Fruit fly (Drosophila melanogaster) whole organism, embryonic: ENCODE measurements around the gene CG10993.

Experiments
- Antp ChIP-seq: fragments of 200-800 bp; sonication (Bioruptor generic); optimal IDR thresholded peaks from 3 replicates; lab custom pipeline; 2016; ENCODE audit warnings: missing biosample characterization, missing genetic modification characterization
- C15 ChIP-seq: fragments of 200-800 bp; sonication (Bioruptor generic); IDR thresholded peaks from 3 replicates; pipeline ENCODE4 v1.3.6; 2022; ENCODE audit warnings: missing biosample characterization, missing genetic modification characterization
- CG10147 ChIP-seq: fragments of 200-800 bp; sonication (Bioruptor generic); optimal IDR thresholded peaks from 2 replicates; lab custom pipeline; 2019; ENCODE audit warnings: missing biosample characterization, mild to moderate bottlenecking, missing genetic modification characterization, moderate library complexity
- CG11398 ChIP-seq: fragments of 200-800 bp; sonication (Bioruptor generic); optimal IDR thresholded peaks from 2 replicates; lab custom pipeline; 2016; ENCODE audit warnings: missing biosample characterization, missing genetic modification characterization
- CG11504 ChIP-seq: fragments of 200-800 bp; sonication (Bioruptor generic); optimal IDR thresholded peaks from 3 replicates; lab custom pipeline; 2019; ENCODE audit warnings: missing biosample characterization, mild to moderate bottlenecking, missing genetic modification characterization, moderate library complexity
- CG11695 ChIP-seq: fragments of 200-800 bp; sonication (Bioruptor generic); IDR thresholded peaks from 3 replicates; pipeline ENCODE4 v1.3.6; 2022; ENCODE audit warnings: missing biosample characterization, missing genetic modification characterization
- CG12236 ChIP-seq: fragments of 200-800 bp; sonication (Bioruptor generic); optimal IDR thresholded peaks from 2 replicates; lab custom pipeline; 2016; ENCODE audit warnings: missing biosample characterization, missing genetic modification characterization
- CG12391 ChIP-seq: fragments of 200-800 bp; sonication (Bioruptor generic); optimal IDR thresholded peaks from 3 replicates; lab custom pipeline; 2018; ENCODE audit warnings: missing biosample characterization, mild to moderate bottlenecking, missing genetic modification characterization, moderate library complexity
- CG12659 ChIP-seq: fragments of 200-800 bp; sonication (Bioruptor generic); optimal IDR thresholded peaks from 3 replicates; lab custom pipeline; 2017; ENCODE audit warnings: mild to moderate bottlenecking, missing biosample characterization, missing genetic modification reagents, missing genetic modification characterization
- CG14050 ChIP-seq: fragments of 200-800 bp; sonication (Bioruptor generic); IDR thresholded peaks from 3 replicates; pipeline ENCODE4 v1.3.6; 2022; ENCODE audit warnings: missing biosample characterization, missing genetic modification characterization
- CG1529 ChIP-seq: fragments of 200-800 bp; sonication (Bioruptor generic); optimal IDR thresholded peaks from 3 replicates; lab custom pipeline; 2018; ENCODE audit warnings: missing biosample characterization, missing genetic modification characterization
- CG16815 ChIP-seq: fragments of 200-800 bp; sonication (Bioruptor generic); optimal IDR thresholded peaks from 3 replicates; lab custom pipeline; 2017; ENCODE audit warnings: missing biosample characterization, mild to moderate bottlenecking, missing genetic modification characterization
- CG17568 ChIP-seq: fragments of 200-800 bp; sonication (Bioruptor generic); optimal IDR thresholded peaks from 2 replicates; lab custom pipeline; 2018; ENCODE audit warnings: missing biosample characterization, mild to moderate bottlenecking, missing genetic modification characterization, moderate library complexity
- CG2116 ChIP-seq: fragments of 200-800 bp; sonication (Bioruptor generic); optimal IDR thresholded peaks from 3 replicates; lab custom pipeline; 2018; ENCODE audit warnings: missing biosample characterization, mild to moderate bottlenecking, missing genetic modification characterization
- CG2875 ChIP-seq: fragments of 200-800 bp; sonication (Bioruptor generic); optimal IDR thresholded peaks from 2 replicates; lab custom pipeline; 2017; ENCODE audit warnings: missing biosample characterization, mild to moderate bottlenecking, missing genetic modification characterization, missing genetic modification reagents
- CG4617 ChIP-seq: fragments of 200-800 bp; sonication (Bioruptor generic); optimal IDR thresholded peaks from 3 replicates; lab custom pipeline; 2016; ENCODE audit warnings: missing biosample characterization, missing genetic modification characterization, borderline replicate concordance
- CG4854 ChIP-seq: fragments of 200-800 bp; sonication (Bioruptor generic); optimal IDR thresholded peaks from 2 replicates; lab custom pipeline; 2016; ENCODE audit warnings: missing biosample characterization, missing genetic modification characterization, inconsistent platforms
- CG6689 ChIP-seq: fragments of 200-800 bp; sonication (Bioruptor generic); IDR thresholded peaks from 2 replicates; pipeline ENCODE4 v1.3.6; 2022; ENCODE audit warnings: missing biosample characterization, missing genetic modification characterization
- CG8765 ChIP-seq: fragments of 200-800 bp; sonication (Bioruptor generic); IDR thresholded peaks from 2 replicates; pipeline ENCODE4 v1.3.6; 2022; ENCODE audit warnings: missing biosample characterization, missing genetic modification characterization
- CHES-1-like ChIP-seq: fragments of 200-800 bp; sonication (Bioruptor generic); optimal IDR thresholded peaks from 2 replicates; lab custom pipeline; 2016; ENCODE audit warnings: missing biosample characterization, missing genetic modification characterization
- Camta ChIP-seq: fragments of 200-800 bp; sonication (Bioruptor generic); optimal IDR thresholded peaks from 2 replicates; lab custom pipeline; 2016; ENCODE audit warnings: missing biosample characterization, missing genetic modification characterization
- Chrac-16 ChIP-seq: fragments of 200-800 bp; sonication (Bioruptor generic); optimal IDR thresholded peaks from 3 replicates; lab custom pipeline; 2016; ENCODE audit warnings: missing biosample characterization, missing genetic modification characterization
- E2f1 ChIP-seq: fragments of 200-800 bp; sonication (Bioruptor generic); IDR thresholded peaks from 2 replicates; pipeline ENCODE4 v1.3.6; 2022; ENCODE audit warnings: missing biosample characterization, missing genetic modification characterization
- Eip74EF ChIP-seq, 2 experiments: fragments of 200-800 bp in 1 of 2; fragments of >200 bp in 1 of 2; sonication (Bioruptor generic) in 1 of 2; optimal IDR thresholded peaks; 2 replicates each; lab custom pipeline; 2017 to 2019; ENCODE audit warnings: missing biosample characterization in 2 of 2, missing genetic modification characterization in 2 of 2, mild to moderate bottlenecking in 1 of 2, moderate library complexity in 1 of 2
- Hey ChIP-seq: fragments of 200-800 bp; sonication (Bioruptor generic); optimal IDR thresholded peaks from 3 replicates; lab custom pipeline; 2018; ENCODE audit warnings: missing biosample characterization, mild to moderate bottlenecking, missing genetic modification characterization
- MESR4 ChIP-seq: fragments of 200-800 bp; sonication (Bioruptor generic); optimal IDR thresholded peaks from 2 replicates; lab custom pipeline; 2018; ENCODE audit warnings: missing biosample characterization, mild to moderate bottlenecking, missing genetic modification characterization, moderate library complexity
- MTF-1 ChIP-seq: fragments of 200-800 bp; sonication (Bioruptor generic); optimal IDR thresholded peaks from 2 replicates; lab custom pipeline; 2018; ENCODE audit warnings: missing biosample characterization, mild to moderate bottlenecking, missing genetic modification characterization, borderline replicate concordance
- Med ChIP-seq: fragments of 200-800 bp; sonication (Bioruptor generic); peaks from one replicate; lab custom pipeline; 2016; ENCODE audit warnings: missing biosample characterization, missing genetic modification characterization, mild to moderate bottlenecking, inconsistent platforms, moderate library complexity
- NC2α ChIP-seq: fragments of 200-800 bp; sonication (Bioruptor generic); optimal IDR thresholded peaks from 2 replicates; lab custom pipeline; 2016; ENCODE audit warnings: missing biosample characterization, missing genetic modification characterization
- Neu2 ChIP-seq: fragments of 200-800 bp; sonication (Bioruptor generic); optimal IDR thresholded peaks from 3 replicates; lab custom pipeline; 2016; ENCODE audit warnings: missing biosample characterization, missing genetic modification characterization, borderline replicate concordance
- Nf-YC ChIP-seq: fragments of 200-800 bp; optimal IDR thresholded peaks from 3 replicates; lab custom pipeline; 2019; ENCODE audit warnings: missing biosample characterization, mild to moderate bottlenecking, missing genetic modification characterization, moderate library complexity
- Sox100B ChIP-seq: fragments of 200-800 bp; sonication (Bioruptor generic); optimal IDR thresholded peaks from 3 replicates; lab custom pipeline; 2018; ENCODE audit warnings: missing biosample characterization, mild to moderate bottlenecking, missing genetic modification characterization
- Spps ChIP-seq: fragments of 200-800 bp; sonication (Bioruptor generic); optimal IDR thresholded peaks from 2 replicates; lab custom pipeline; 2018; ENCODE audit warnings: missing biosample characterization, mild to moderate bottlenecking, missing genetic modification characterization
- Sry-δ ChIP-seq: fragments of 200-800 bp; sonication (Bioruptor generic); optimal IDR thresholded peaks from 2 replicates; lab custom pipeline; 2016; ENCODE audit warnings: missing biosample characterization, missing genetic modification characterization
- YL-1 ChIP-seq: fragments of 200-800 bp; sonication (Bioruptor generic); optimal IDR thresholded peaks from 3 replicates; lab custom pipeline; 2017; ENCODE audit warnings: missing biosample characterization, mild to moderate bottlenecking, missing genetic modification characterization
- ab ChIP-seq: fragments of 200-800 bp; sonication (Bioruptor generic); optimal IDR thresholded peaks from 2 replicates; lab custom pipeline; 2016; ENCODE audit warnings: missing biosample characterization, missing genetic modification characterization
- az2 ChIP-seq: fragments of 200-800 bp; sonication (Bioruptor generic); optimal IDR thresholded peaks from 3 replicates; lab custom pipeline; 2016; ENCODE audit warnings: missing biosample characterization, missing genetic modification characterization
- cas ChIP-seq: fragments of 200-800 bp; sonication (Bioruptor generic); IDR thresholded peaks from 2 replicates; pipeline ENCODE4 v1.3.6; 2022; ENCODE audit warnings: missing biosample characterization, missing genetic modification characterization
- disco-r ChIP-seq: fragments of 200-800 bp; sonication (Bioruptor generic); optimal IDR thresholded peaks from 2 replicates; lab custom pipeline; 2016; ENCODE audit warnings: missing biosample characterization, missing genetic modification characterization
- emc ChIP-seq: fragments of 200-800 bp; sonication (Bioruptor generic); optimal IDR thresholded peaks from 2 replicates; lab custom pipeline; 2016; ENCODE audit warnings: missing biosample characterization, missing genetic modification characterization
- ems ChIP-seq: fragments of 200-800 bp; sonication (Bioruptor generic); optimal IDR thresholded peaks from 3 replicates; lab custom pipeline; 2016; ENCODE audit warnings: missing biosample characterization, missing genetic modification characterization
- en ChIP-seq: fragments of 200-800 bp; sonication (Bioruptor generic); optimal IDR thresholded peaks from 2 replicates; lab custom pipeline; 2016; ENCODE audit warnings: missing biosample characterization, missing genetic modification characterization
- fru ChIP-seq: fragments of >200 bp; optimal IDR thresholded peaks from 2 replicates; lab custom pipeline; 2017
- gce ChIP-seq: fragments of 200-800 bp; sonication (Bioruptor generic); IDR thresholded peaks from 3 replicates; pipeline ENCODE4 v1.3.6; 2022; ENCODE audit warnings: missing biosample characterization, missing genetic modification characterization
- gfzf ChIP-seq: fragments of 200-800 bp; sonication (Bioruptor generic); optimal IDR thresholded peaks from 2 replicates; lab custom pipeline; 2016; ENCODE audit warnings: missing biosample characterization, mild to moderate bottlenecking, missing genetic modification characterization, moderate library complexity
- hkb ChIP-seq, 2 experiments: fragments of 200-800 bp in 1 of 2; fragments of >200 bp in 1 of 2; sonication (Bioruptor generic) in 1 of 2; IDR thresholded peaks in 1 of 2; optimal IDR thresholded peaks in 1 of 2; 2 replicates each; pipeline versions ENCODE4 v1.3.6 to Lab custom; 2017 to 2022; ENCODE audit warnings: missing biosample characterization in 1 of 2, missing genetic modification characterization in 1 of 2
- ind ChIP-seq: fragments of 200-800 bp; sonication (Bioruptor generic); optimal IDR thresholded peaks from 3 replicates; lab custom pipeline; 2016; ENCODE audit warnings: missing biosample characterization, missing genetic modification characterization
- luna ChIP-seq: fragments of 200-800 bp; sonication (Bioruptor generic); optimal IDR thresholded peaks from 2 replicates; lab custom pipeline; 2016; ENCODE audit warnings: missing biosample characterization, missing genetic modification characterization
- mld ChIP-seq: fragments of 200-800 bp; sonication (Bioruptor generic); IDR thresholded peaks from 3 replicates; pipeline ENCODE4 v1.3.6; 2022; ENCODE audit warnings: missing biosample characterization, missing genetic modification characterization; ENCODE audit not compliant: partially characterized antibody
- otp ChIP-seq: fragments of 200-800 bp; sonication (Bioruptor generic); IDR thresholded peaks from 3 replicates; pipeline ENCODE4, ENCODE4 v1.3.6; 2022; ENCODE audit warnings: missing biosample characterization, missing genetic modification characterization
- sna ChIP-seq: fragments of 200-800 bp; sonication (Bioruptor generic); IDR thresholded peaks from 2 replicates; pipeline ENCODE4 v1.3.6; 2022; ENCODE audit warnings: missing biosample characterization, missing genetic modification characterization; ENCODE audit not compliant: partially characterized antibody
- sob ChIP-seq: fragments of 200-800 bp; sonication (Bioruptor generic); IDR thresholded peaks from 2 replicates; pipeline ENCODE4 v1.3.6; 2022; ENCODE audit warnings: missing biosample characterization, missing genetic modification characterization

The CG10993 gene

DNA sequence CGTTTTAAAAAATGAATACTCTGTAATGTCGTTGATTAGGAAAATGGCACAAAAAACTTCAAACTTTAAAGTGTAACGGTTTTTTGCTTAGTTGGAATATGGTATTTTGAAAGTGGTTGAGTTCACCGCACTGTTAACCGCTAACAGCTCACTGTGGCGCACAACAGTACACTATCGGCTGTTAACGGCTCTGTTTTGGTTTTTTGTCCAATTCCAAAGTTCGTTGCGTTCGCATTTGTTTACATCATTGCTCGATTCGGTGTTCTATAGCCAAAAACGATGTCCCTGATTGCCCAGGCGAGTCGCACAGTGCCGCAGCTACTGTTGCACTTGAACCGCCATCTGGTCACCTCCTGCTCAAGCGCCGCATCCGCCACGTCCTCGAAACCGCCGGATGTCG lies 20.6 kb upstream of the CG10993 start, which contains the start of gene CG11095 (continued):
- TF ChIP-seq MTF-1 (no peak), sna (GFP tag; lab: Robert Waterston, UW) (0 out of 2 replicates have a peak, but pooled peaks have one; percentile 34), NC2α (GFP tag; lab: Kevin White, UChicago) (no peak), otp (GFP tag; lab: Robert Waterston, UW) (no peak), CG4854 (GFP tag; lab: Kevin White, UChicago) (no peak), Neu2 (GFP tag; lab: Kevin White, UChicago) (no peak), CG12236 (GFP tag; lab: Kevin White, UChicago) (no peak), CG2116 (GFP tag; lab: Kevin White, UChicago) (no peak), gce (GFP tag; lab: Robert Waterston, UW) (no peak), Nf-YC (tag; lab: Kevin White, UChicago) (no peak), hkb (optimal IDR thresholded peaks at IDR 0.05; lab: Kevin White, UChicago) (no peak), hkb (GFP tag; IDR thresholded peaks at IDR 0.05; lab: Robert Waterston, UW) (no peak), en (GFP tag; lab: Kevin White, UChicago) (no peak), CG6689 (GFP tag; lab: Robert Waterston, UW) (no peak), ems (GFP tag; lab: Kevin White, UChicago) (no peak), Med (GFP tag; lab: Kevin White, UChicago) (no peak), Sox100B (GFP tag; lab: Kevin White, UChicago) (no peak), CG2875 (GFP tag; lab: Kevin White, UChicago) (no peak), az2 (GFP tag; lab: Kevin White, UChicago) (no peak), Hey (tag; lab: Kevin White, UChicago) (no peak), ind (no peak), Chrac-16 (GFP tag; lab: Kevin White, UChicago) (no peak), ab (GFP tag; lab: Kevin White, UChicago) (no peak), C15 (GFP tag; lab: Robert Waterston, UW) (no peak), luna (GFP tag; lab: Kevin White, UChicago) (no peak), Spps (tag; lab: Kevin White, UChicago) (no peak), CG12659 (no peak), CG11504 (tag; lab: Kevin White, UChicago) (no peak), CG4617 (GFP tag; lab: Kevin White, UChicago) (no peak), CG1529 (no peak), Camta (GFP tag; lab: Kevin White, UChicago) (no peak), E2f1 (GFP tag; lab: Robert Waterston, UW) (no peak), Eip74EF (GFP tag; optimal IDR thresholded peaks at IDR 0.05; lab: Kevin White, UChicago) (no peak), CG11398 (GFP tag; lab: Kevin White, UChicago) (no peak), CHES-1-like (GFP tag; lab: Kevin White, UChicago) (no peak), fru (lab: Kevin White, UChicago) (no peak), CG14050 (no peak), gfzf (GFP tag; lab: Kevin White, UChicago) (no peak), CG11695 (GFP tag; lab: Robert Waterston, UW) (no peak), sob (GFP tag; lab: Robert Waterston, UW) (no peak), Sry-δ (GFP tag; lab: Kevin White, UChicago) (peak; percentile 43), CG8765 (GFP tag; lab: Robert Waterston, UW) (no peak), YL-1 (GFP tag; lab: Kevin White, UChicago) (peak; percentile 18), MESR4 (peak; percentile 24), CG17568 (no peak), mld (GFP tag; lab: Robert Waterston, UW) (0 out of 3 replicates have a peak, but pooled peaks have one; percentile 56), CG12391 (no peak), CG10147 (no peak), disco-r (GFP tag; lab: Kevin White, UChicago) (no peak), emc (GFP tag; lab: Kevin White, UChicago) (no peak), Antp (GFP tag; lab: Kevin White, UChicago) (no peak), cas (GFP tag; lab: Robert Waterston, UW) (no peak), CG16815 (GFP tag; lab: Kevin White, UChicago) (no peak)
